Fruit fly (Drosophila melanogaster): Measurements from ENCODE around the gene CG4375.

Gene CG4375

DNA sequence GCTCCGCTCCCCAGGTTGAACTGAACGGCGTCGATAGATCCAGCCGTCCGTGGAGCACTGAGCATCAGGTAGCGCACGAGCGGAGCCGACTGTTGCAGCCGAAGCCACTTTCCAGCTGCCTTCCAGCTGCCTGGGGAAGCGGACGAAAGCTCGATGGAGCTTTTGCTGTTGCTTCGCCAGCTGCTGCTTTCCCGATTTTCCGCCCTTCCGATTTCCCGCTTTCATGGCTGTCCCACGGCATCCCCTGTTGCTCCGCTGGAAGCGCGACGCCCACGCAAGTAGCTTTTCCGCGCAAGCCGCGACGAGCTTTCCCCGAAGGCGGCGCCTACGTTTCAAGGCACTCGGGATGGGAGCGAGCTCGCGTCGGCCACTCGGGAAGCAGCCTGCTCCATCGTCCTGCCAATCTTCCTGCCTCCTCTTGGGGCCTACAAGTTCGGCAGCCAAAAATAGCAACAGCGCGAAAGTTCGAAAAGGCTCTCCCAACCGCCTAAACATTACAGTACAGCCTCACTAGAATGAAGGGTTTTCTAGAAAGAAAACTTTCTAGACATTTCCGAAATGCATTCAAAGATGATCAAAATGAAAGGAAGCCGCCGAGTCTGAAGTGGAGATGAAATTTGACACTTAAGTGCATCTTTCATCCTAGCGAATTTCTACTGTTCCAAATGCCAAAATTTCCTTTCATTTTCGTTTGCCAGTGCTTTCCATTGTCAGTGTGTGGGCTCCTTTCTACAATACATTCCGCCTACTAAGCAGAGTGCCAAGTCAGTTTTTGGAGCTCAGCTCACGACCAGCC lies 16.7 kb upstream of the CG4375 start (continued):
- TF ChIP-seq croc (GFP tag; conservative IDR thresholded peaks at IDR 0.05) = no peak
- TF ChIP-seq CG6854 (GFP tag; optimal IDR thresholded peaks at IDR 0.05) = peak; percentile 12
- TF ChIP-seq rib (GFP tag; IDR thresholded peaks at IDR 0.05) = no peak
- no peak for TF ChIP-seq sna (GFP tag; IDR thresholded peaks at IDR 0.05; ENCODE audit: partially characterized antibody)
- no peak for TF ChIP-seq Sin3A (optimal IDR thresholded peaks at IDR 0.05)
- no peak for TF ChIP-seq Doc3 (GFP tag; IDR thresholded peaks at IDR 0.05; ENCODE audit: partially characterized antibody)
- peak; percentile 52 for TF ChIP-seq Dip3 (GFP tag; optimal IDR thresholded peaks at IDR 0.05)
- TF ChIP-seq pfk (GFP tag; optimal IDR thresholded peaks at IDR 0.05) = no peak
- no peak for TF ChIP-seq Six4 (GFP tag; optimal IDR thresholded peaks at IDR 0.05)
- no peak for TF ChIP-seq toy (GFP tag; IDR thresholded peaks at IDR 0.05)
- no peak for TF ChIP-seq D19A (tag; optimal IDR thresholded peaks at IDR 0.05)
- no peak for TF ChIP-seq Ravus (GFP tag; IDR thresholded peaks at IDR 0.05)
- no peak for TF ChIP-seq lbe (GFP tag; optimal IDR thresholded peaks at IDR 0.05)
- no peak for TF ChIP-seq ham (GFP tag; IDR thresholded peaks at IDR 0.05)
- no peak for TF ChIP-seq Trl (optimal IDR thresholded peaks at IDR 0.05)
- TF ChIP-seq Trl (GFP tag; optimal IDR thresholded peaks at IDR 0.05) = no peak
- no peak for TF ChIP-seq CG8388 (GFP tag; optimal IDR thresholded peaks at IDR 0.05)
- TF ChIP-seq CG7271 (tag; optimal IDR thresholded peaks at IDR 0.05) = no peak
- TF ChIP-seq BEAF-32 (GFP tag; optimal IDR thresholded peaks at IDR 0.05) = no peak
- no peak for TF ChIP-seq CG18011 (GFP tag; optimal IDR thresholded peaks at IDR 0.05)
- TF ChIP-seq lov (optimal IDR thresholded peaks at IDR 0.05) = no peak
- no peak for TF ChIP-seq lov (GFP tag; IDR thresholded peaks at IDR 0.05)
- TF ChIP-seq CG31388 (GFP tag; optimal IDR thresholded peaks at IDR 0.05) = no peak
- no peak for TF ChIP-seq Ets97D (GFP tag; optimal IDR thresholded peaks at IDR 0.05)
- TF ChIP-seq CG8944 (GFP tag; optimal IDR thresholded peaks at IDR 0.05) = no peak
- no peak for TF ChIP-seq MESR4 (GFP tag; optimal IDR thresholded peaks at IDR 0.05)
- TF ChIP-seq CG31441 (GFP tag; IDR thresholded peaks at IDR 0.05) = no peak
- no peak for TF ChIP-seq Neu2 (GFP tag; optimal IDR thresholded peaks at IDR 0.05; ENCODE audit: borderline replicate concordance)
- no peak for TF ChIP-seq Xbp1 (GFP tag; optimal IDR thresholded peaks at IDR 0.05)
- TF ChIP-seq dimm (GFP tag; IDR thresholded peaks at IDR 0.05) = no peak
- peak; percentile 22 for TF ChIP-seq CG6683 (GFP tag; optimal IDR thresholded peaks at IDR 0.05)
- no peak for TF ChIP-seq CG4854 (GFP tag; optimal IDR thresholded peaks at IDR 0.05)
- peak; percentile 50 for TF ChIP-seq CG15269 (tag; optimal IDR thresholded peaks at IDR 0.05)
- TF ChIP-seq Rfx (GFP tag; IDR thresholded peaks at IDR 0.05) = peak; percentile 52; the same call in 1 of the 2 replicates
- peak; percentile 5 for TF ChIP-seq CG13296 (GFP tag; optimal IDR thresholded peaks at IDR 0.05)
- TF ChIP-seq CG6272 (GFP tag; IDR thresholded peaks at IDR 0.05) = no peak
- TF ChIP-seq Dip2 (GFP tag; IDR thresholded peaks at IDR 0.05) = no peak
- peak; percentile 60 for TF ChIP-seq CG2678 (tag; optimal IDR thresholded peaks at IDR 0.05)
- no peak for TF ChIP-seq CG4707 (GFP tag; optimal IDR thresholded peaks at IDR 0.05)
- no peak for TF ChIP-seq CG9609 (GFP tag; optimal IDR thresholded peaks at IDR 0.05)
- no peak for TF ChIP-seq CG4730 (GFP tag; IDR thresholded peaks at IDR 0.05)
- peak; percentile 45; the same call in 2 of the 3 replicates for TF ChIP-seq tgo (GFP tag; IDR thresholded peaks at IDR 0.05)
- TF ChIP-seq nmo (GFP tag; optimal IDR thresholded peaks at IDR 0.05) = no peak
- TF ChIP-seq CG3995 (GFP tag; optimal IDR thresholded peaks at IDR 0.05) = no peak
- no peak for TF ChIP-seq CG15479 (GFP tag; optimal IDR thresholded peaks at IDR 0.05)
- TF ChIP-seq ara (GFP tag; IDR thresholded peaks at IDR 0.05) = no peak
- TF ChIP-seq CG7839 (tag; optimal IDR thresholded peaks at IDR 0.05) = peak; percentile 24
- TF ChIP-seq Poxn (GFP tag; IDR thresholded peaks at IDR 0.05) = 0 out of 2 replicates have a peak, but pooled peaks have one; percentile 4
- no peak for TF ChIP-seq Sox102F (GFP tag; optimal IDR thresholded peaks at IDR 0.05)
- no peak for TF ChIP-seq CG4360 (GFP tag; IDR thresholded peaks at IDR 0.05)
- TF ChIP-seq ci (GFP tag; IDR thresholded peaks at IDR 0.05) = no peak

Data from whole organism, embryonic.